Fruit fly (Drosophila melanogaster): ENCODE data around the gene Sqor.

Gene Sqor

dm6 chr3L:4239442-4240322 is at the start of gene Sqor:
TSS of gene Sqor (plus strand) at chr3L:4240173.
- TF ChIP-seq noc (tag; optimal IDR thresholded peaks at IDR 0.05), result peak; percentile 96

- no peak for TF ChIP-seq noc (tag; optimal IDR thresholded peaks at IDR 0.05)
Measured at dm6 chr3L:4193730-4194649, 46.0 kb upstream of the Sqor start, which contains the start of gene CG43367. TSS of gene CG43367 (plus strand) at chr3L:4193993.

- no peak for TF ChIP-seq noc (tag; optimal IDR thresholded peaks at IDR 0.05)
Measured at dm6 chr3L:4204239-4204638, 35.7 kb upstream of the Sqor start, which contains the start of gene CG15005. TSS of gene CG15005 (minus strand) at chr3L:4204339.

dm6 chr3L:4204867-4205266 is 35.1 kb upstream of the Sqor start:
- TF ChIP-seq noc (tag; optimal IDR thresholded peaks at IDR 0.05), result no peak

dm6 chr3L:4209078-4209477 is 30.9 kb upstream of the Sqor start, which contains the start of gene Cpr64Aa:
TSS of gene Cpr64Aa (minus strand) at chr3L:4209178.
- no peak for TF ChIP-seq noc (tag; optimal IDR thresholded peaks at IDR 0.05)

dm6 chr3L:4209731-4210130 is 30.2 kb upstream of the Sqor start:
- TF ChIP-seq noc (tag; optimal IDR thresholded peaks at IDR 0.05), result no peak

dm6 chr3L:4211440-4211839 is 28.5 kb upstream of the Sqor start, which contains the start of gene Cpr64Ab:
TSS of gene Cpr64Ab (minus strand) at chr3L:4211540.
- TF ChIP-seq noc (tag; optimal IDR thresholded peaks at IDR 0.05), result no peak

- no peak for TF ChIP-seq noc (tag; optimal IDR thresholded peaks at IDR 0.05)
Measured at dm6 chr3L:4212815-4213214, 27.2 kb upstream of the Sqor start, which contains the start of gene Cpr64Ac. TSS of gene Cpr64Ac (minus strand) at chr3L:4212915.

- TF ChIP-seq noc (tag; optimal IDR thresholded peaks at IDR 0.05), result no peak
Measured at dm6 chr3L:4215079-4215478, 24.9 kb upstream of the Sqor start, which contains the start of gene Cpr64Ad. TSS of gene Cpr64Ad (plus strand) at chr3L:4215379.

- TF ChIP-seq noc (tag; optimal IDR thresholded peaks at IDR 0.05), result no peak
Measured at dm6 chr3L:4219291-4220228, 20.4 kb upstream of the Sqor start.

- no peak for TF ChIP-seq noc (tag; optimal IDR thresholded peaks at IDR 0.05)
Measured at dm6 chr3L:4220679-4221078, 19.3 kb upstream of the Sqor start.

- TF ChIP-seq noc (tag; optimal IDR thresholded peaks at IDR 0.05), result peak; percentile 74
Measured at dm6 chr3L:4221226-4221770, 18.7 kb upstream of the Sqor start.

- peak; percentile 41 for TF ChIP-seq noc (tag; optimal IDR thresholded peaks at IDR 0.05)
Measured at dm6 chr3L:4221792-4222191, 18.2 kb upstream of the Sqor start.

dm6 chr3L:4225647-4226470 is 14.1 kb upstream of the Sqor start:
- peak; percentile 7 for TF ChIP-seq noc (tag; optimal IDR thresholded peaks at IDR 0.05)
